Fruit fly (Drosophila melanogaster): ENCODE results near the gene CG11658.

The CG11658 gene

dm6 chr3L:11720780-11721179 lies 12.4 kb upstream of the CG11658 start, which contains the start of gene Bmcp (continued):
- TF ChIP-seq gem (tag; optimal IDR thresholded peaks at IDR 0.05) (no peak), zen2 (GFP tag; IDR thresholded peaks at IDR 0.05; ENCODE audit: partially characterized antibody) (no peak), crol (GFP tag; IDR thresholded peaks at IDR 0.05) (no peak), scrt (GFP tag; optimal IDR thresholded peaks at IDR 0.05) (peak; percentile 81), odd (GFP tag; optimal IDR thresholded peaks at IDR 0.05) (peak; percentile 8), CG17328 (GFP tag; IDR thresholded peaks at IDR 0.05) (0 out of 2 replicates have a peak, but pooled peaks have one; percentile 25), CG13775 (GFP tag; optimal IDR thresholded peaks at IDR 0.05) (no peak), NfI (GFP tag; optimal IDR thresholded peaks at IDR 0.05) (peak; percentile 51), nau (GFP tag; optimal IDR thresholded peaks at IDR 0.05) (peak; percentile 18), CG6765 (GFP tag; optimal IDR thresholded peaks at IDR 0.05) (no peak), CG32772 (GFP tag; IDR thresholded peaks at IDR 0.05) (no peak), CG13287 (GFP tag; IDR thresholded peaks at IDR 0.05; ENCODE audit: partially characterized antibody) (peak; percentile 48; the same call in 1 of the 2 replicates), CG18619 (GFP tag; optimal IDR thresholded peaks at IDR 0.05) (peak; percentile 1), MTF-1 (GFP tag; optimal IDR thresholded peaks at IDR 0.05; ENCODE audit: borderline replicate concordance) (no peak), lab (GFP tag; optimal IDR thresholded peaks at IDR 0.05) (peak; percentile 39), CG8290 (GFP tag; optimal IDR thresholded peaks at IDR 0.05) (no peak), CG8290 (tag; optimal IDR thresholded peaks at IDR 0.05) (peak in 1 of 2 experiments; percentile 28), CG7556 (GFP tag; optimal IDR thresholded peaks at IDR 0.05) (no peak), CG33213 (GFP tag; optimal IDR thresholded peaks at IDR 0.05) (peak; percentile 26), CG17829 (tag; optimal IDR thresholded peaks at IDR 0.05) (no peak), Gsc (GFP tag; IDR thresholded peaks at IDR 0.05) (no peak), psq (GFP tag; optimal IDR thresholded peaks at IDR 0.05) (no peak), Bdp1 (GFP tag; optimal IDR thresholded peaks at IDR 0.05) (no peak), Myb (GFP tag; optimal IDR thresholded peaks at IDR 0.05) (no peak), Side (GFP tag; optimal IDR thresholded peaks at IDR 0.05) (no peak), prd (optimal IDR thresholded peaks at IDR 0.05) (no peak), prd (GFP tag; IDR thresholded peaks at IDR 0.05) (no peak), CG17186 (GFP tag; optimal IDR thresholded peaks at IDR 0.05) (peak; percentile 27), nerfin-2 (GFP tag; IDR thresholded peaks at IDR 0.05; ENCODE audit: partially characterized antibody) (no peak), Atf6 (GFP tag; IDR thresholded peaks at IDR 0.05) (no peak), fru (optimal IDR thresholded peaks at IDR 0.05) (no peak), MESR4 (GFP tag; optimal IDR thresholded peaks at IDR 0.05) (peak; percentile 49), Med (GFP tag) (peak; percentile 71), en (GFP tag; optimal IDR thresholded peaks at IDR 0.05) (no peak), CG42726 (GFP tag; IDR thresholded peaks at IDR 0.05; ENCODE audit: partially characterized antibody) (no peak), Vsx1 (GFP tag; optimal IDR thresholded peaks at IDR 0.05) (no peak), Ets97D (GFP tag; optimal IDR thresholded peaks at IDR 0.05) (peak; percentile 95), danr (GFP tag; IDR thresholded peaks at IDR 0.05) (no peak), NC2β (GFP tag; optimal IDR thresholded peaks at IDR 0.05) (no peak), CG4617 (GFP tag; optimal IDR thresholded peaks at IDR 0.05; ENCODE audit: borderline replicate concordance) (peak; percentile 42), Pdp1 (GFP tag; optimal IDR thresholded peaks at IDR 0.05) (peak in 1 of 2 experiments; percentile 90), CG3407 (GFP tag; optimal IDR thresholded peaks at IDR 0.05) (no peak), Sox100B (GFP tag; optimal IDR thresholded peaks at IDR 0.05) (no peak), CG2199 (GFP tag; IDR thresholded peaks at IDR 0.05) (no peak), trem (tag; optimal IDR thresholded peaks at IDR 0.05) (peak; percentile 29), pho (GFP tag; optimal IDR thresholded peaks at IDR 0.05) (peak; percentile 16), CG14860 (GFP tag; IDR thresholded peaks at IDR 0.05; ENCODE audit: partially characterized antibody) (no peak), B-H2 (GFP tag; optimal IDR thresholded peaks at IDR 0.05) (peak; percentile 27), CG11504 (tag; optimal IDR thresholded peaks at IDR 0.05) (peak; percentile 30), Bgb (GFP tag; IDR thresholded peaks at IDR 0.05; ENCODE audit: partially characterized antibody) (no peak), CG2129 (GFP tag; IDR thresholded peaks at IDR 0.05; ENCODE audit: partially characterized antibody) (no peak)

Data from whole organism, embryonic.